Fruit fly (Drosophila melanogaster) whole organism, embryonic: ENCODE data around the gene LpR2.

Experiments
- Abd-B ChIP-seq: fragments of 200-800 bp; sonication (Bioruptor generic); optimal IDR thresholded peaks from 2 replicates; lab custom pipeline; 2018; ENCODE audit warnings: missing biosample characterization, mild to moderate bottlenecking, missing genetic modification characterization, moderate library complexity
- Adf1 ChIP-seq: fragments of 200-800 bp; sonication (Bioruptor generic); IDR thresholded peaks from 2 replicates; pipeline ENCODE4 v1.3.6; 2022; ENCODE audit warnings: missing biosample characterization, missing genetic modification characterization
- CG10543 ChIP-seq: fragments of 200-800 bp; sonication (Bioruptor generic); optimal IDR thresholded peaks from 3 replicates; lab custom pipeline; 2017; ENCODE audit warnings: missing biosample characterization, mild to moderate bottlenecking, missing genetic modification characterization, moderate library complexity
- CG11398 ChIP-seq: fragments of 200-800 bp; sonication (Bioruptor generic); optimal IDR thresholded peaks from 2 replicates; lab custom pipeline; 2016; ENCODE audit warnings: missing biosample characterization, missing genetic modification characterization
- CG11504 ChIP-seq: fragments of 200-800 bp; sonication (Bioruptor generic); optimal IDR thresholded peaks from 3 replicates; lab custom pipeline; 2019; ENCODE audit warnings: missing biosample characterization, mild to moderate bottlenecking, missing genetic modification characterization, moderate library complexity
- CG13296 ChIP-seq: fragments of 200-800 bp; sonication (Bioruptor generic); optimal IDR thresholded peaks from 3 replicates; lab custom pipeline; 2018; ENCODE audit warnings: missing biosample characterization, mild to moderate bottlenecking, missing genetic modification characterization
- CG14050 ChIP-seq: fragments of 200-800 bp; sonication (Bioruptor generic); IDR thresholded peaks from 3 replicates; pipeline ENCODE4 v1.3.6; 2022; ENCODE audit warnings: missing biosample characterization, missing genetic modification characterization
- CG14860 ChIP-seq: fragments of 200-800 bp; sonication (Bioruptor generic); IDR thresholded peaks from 3 replicates; pipeline ENCODE4 v1.3.6; 2022; ENCODE audit warnings: missing biosample characterization, missing genetic modification characterization; ENCODE audit not compliant: partially characterized antibody
- CG15601 ChIP-seq: fragments of 200-800 bp; sonication (Bioruptor generic); optimal IDR thresholded peaks from 3 replicates; lab custom pipeline; 2019; ENCODE audit warnings: missing biosample characterization, mild to moderate bottlenecking, missing genetic modification characterization, moderate library complexity
- CG2875 ChIP-seq: fragments of 200-800 bp; sonication (Bioruptor generic); optimal IDR thresholded peaks from 2 replicates; lab custom pipeline; 2017; ENCODE audit warnings: missing biosample characterization, mild to moderate bottlenecking, missing genetic modification characterization, missing genetic modification reagents
- CG30431 ChIP-seq: fragments of 200-800 bp; sonication (Bioruptor generic); optimal IDR thresholded peaks from 2 replicates; lab custom pipeline; 2017; ENCODE audit warnings: missing biosample characterization, missing genetic modification characterization
- CG3995 ChIP-seq: fragments of 200-800 bp; sonication (Bioruptor generic); optimal IDR thresholded peaks from 3 replicates; lab custom pipeline; 2016; ENCODE audit warnings: missing biosample characterization, missing genetic modification characterization
- CG43689 ChIP-seq: fragments of 200-800 bp; sonication (Bioruptor generic); IDR thresholded peaks from 2 replicates; pipeline ENCODE4 v1.3.6; 2022; ENCODE audit warnings: missing biosample characterization, missing genetic modification characterization
- CG4854 ChIP-seq: fragments of 200-800 bp; sonication (Bioruptor generic); optimal IDR thresholded peaks from 2 replicates; lab custom pipeline; 2016; ENCODE audit warnings: missing biosample characterization, missing genetic modification characterization, inconsistent platforms
- CG5953 ChIP-seq: fragments of 200-800 bp; sonication (Bioruptor generic); IDR thresholded peaks from 2 replicates; pipeline ENCODE4 v1.3.6; 2022; ENCODE audit warnings: missing biosample characterization, missing genetic modification characterization
- CG6175 ChIP-seq: fragments of 200-800 bp; sonication (Bioruptor generic); IDR thresholded peaks from 3 replicates; pipeline ENCODE4 v1.3.6; 2022; ENCODE audit warnings: missing biosample characterization, missing genetic modification characterization
- CG6689 ChIP-seq: fragments of 200-800 bp; sonication (Bioruptor generic); IDR thresholded peaks from 2 replicates; pipeline ENCODE4 v1.3.6; 2022; ENCODE audit warnings: missing biosample characterization, missing genetic modification characterization
- CG6765 ChIP-seq: fragments of 200-800 bp; sonication (Bioruptor generic); optimal IDR thresholded peaks from 3 replicates; lab custom pipeline; 2017; ENCODE audit warnings: missing biosample characterization, mild to moderate bottlenecking, missing genetic modification characterization
- CG7372 ChIP-seq: fragments of 200-800 bp; sonication (Bioruptor generic); IDR thresholded peaks from 2 replicates; pipeline ENCODE4 v1.3.6; 2022; ENCODE audit warnings: missing biosample characterization, missing genetic modification characterization
- CG7786 ChIP-seq: fragments of 200-800 bp; sonication (Bioruptor generic); optimal IDR thresholded peaks from 2 replicates; lab custom pipeline; 2016; ENCODE audit warnings: missing biosample characterization, missing genetic modification characterization
- CG8089 ChIP-seq: fragments of 200-800 bp; sonication (Bioruptor generic); optimal IDR thresholded peaks from 3 replicates; lab custom pipeline; 2016; ENCODE audit warnings: missing biosample characterization, missing genetic modification characterization
- CG9932 ChIP-seq: fragments of 200-800 bp; sonication (Bioruptor generic); IDR thresholded peaks from 2 replicates; pipeline ENCODE4 v1.3.6; 2022; ENCODE audit warnings: missing biosample characterization, missing genetic modification characterization
- D19A ChIP-seq: fragments of 200-800 bp; optimal IDR thresholded peaks from 3 replicates; lab custom pipeline; 2019; ENCODE audit warnings: missing biosample characterization, mild to moderate bottlenecking, missing genetic modification characterization, moderate library complexity
- Dip3 ChIP-seq: fragments of 200-800 bp; sonication (Bioruptor generic); optimal IDR thresholded peaks from 3 replicates; lab custom pipeline; 2016; ENCODE audit warnings: missing biosample characterization, missing genetic modification characterization
- Fer3 ChIP-seq: fragments of 200-800 bp; sonication (Bioruptor generic); optimal IDR thresholded peaks from 2 replicates; lab custom pipeline; 2018; ENCODE audit warnings: missing biosample characterization, mild to moderate bottlenecking, missing genetic modification characterization, moderate library complexity
- HLH3B ChIP-seq: fragments of 200-800 bp; sonication (Bioruptor generic); IDR thresholded peaks from 2 replicates; pipeline ENCODE4 v1.3.6; 2022; ENCODE audit warnings: missing biosample characterization, missing genetic modification characterization
- Hsf ChIP-seq: fragments of 200-800 bp; sonication (Bioruptor generic); optimal IDR thresholded peaks from 3 replicates; lab custom pipeline; 2016; ENCODE audit warnings: missing biosample characterization, missing genetic modification characterization
- Rfx ChIP-seq: fragments of 200-800 bp; sonication (Bioruptor generic); IDR thresholded peaks from 2 replicates; pipeline ENCODE4 v1.3.6; 2022; ENCODE audit warnings: missing biosample characterization, missing genetic modification characterization
- Scr ChIP-seq: fragments of 200-800 bp; sonication (Bioruptor generic); IDR thresholded peaks from 2 replicates; pipeline ENCODE4 v1.3.6; 2022; ENCODE audit warnings: missing biosample characterization, missing genetic modification characterization; ENCODE audit not compliant: partially characterized antibody
- Sry-β ChIP-seq: fragments of 200-800 bp; sonication (Bioruptor generic); optimal IDR thresholded peaks from 2 replicates; lab custom pipeline; 2018; ENCODE audit warnings: missing biosample characterization, mild to moderate bottlenecking, missing genetic modification characterization, moderate library complexity
- Trl ChIP-seq, 3 experiments: fragments of >200 bp in 2 of 3; fragments of 200-800 bp in 1 of 3; sonication (Bioruptor generic) in 1 of 3; optimal IDR thresholded peaks; 2 replicates in 1 of 3; 3 replicates in 2 of 3; lab custom pipeline; 2016 to 2017; ENCODE audit warnings: missing biosample characterization in 1 of 3, missing genetic modification characterization in 1 of 3
- Usf ChIP-seq: fragments of 200-800 bp; sonication (Bioruptor generic); optimal IDR thresholded peaks from 2 replicates; lab custom pipeline; 2017; ENCODE audit warnings: missing genotype, missing biosample characterization, missing genetic modification characterization
- abd-A ChIP-seq: fragments of 200-800 bp; sonication (Bioruptor generic); optimal IDR thresholded peaks from 3 replicates; lab custom pipeline; 2019; ENCODE audit warnings: missing biosample characterization, mild to moderate bottlenecking, missing genetic modification characterization, moderate library complexity
- ase ChIP-seq: fragments of 200-800 bp; sonication (Bioruptor generic); IDR thresholded peaks from 3 replicates; pipeline ENCODE4 v1.3.6; 2022; ENCODE audit warnings: missing biosample characterization, missing genetic modification characterization
- bcd ChIP-seq: fragments of 200-800 bp; sonication (Bioruptor generic); optimal IDR thresholded peaks from 2 replicates; lab custom pipeline; 2017; ENCODE audit warnings: missing biosample characterization, mild to moderate bottlenecking, missing genetic modification characterization
- cg ChIP-seq: fragments of 200-800 bp; sonication (Bioruptor generic); optimal IDR thresholded peaks from 3 replicates; lab custom pipeline; 2019; ENCODE audit warnings: missing biosample characterization, mild to moderate bottlenecking, missing genetic modification characterization, moderate library complexity
- corto ChIP-seq: fragments of 200-800 bp; sonication (Bioruptor generic); optimal IDR thresholded peaks from 2 replicates; lab custom pipeline; 2016; ENCODE audit warnings: missing biosample characterization, mild to moderate bottlenecking, missing genetic modification characterization, moderate library complexity
- crc ChIP-seq: fragments of 200-800 bp; sonication (Bioruptor generic); optimal IDR thresholded peaks from 2 replicates; lab custom pipeline; 2016; ENCODE audit warnings: missing biosample characterization, missing genetic modification characterization
- disco-r ChIP-seq: fragments of 200-800 bp; sonication (Bioruptor generic); optimal IDR thresholded peaks from 2 replicates; lab custom pipeline; 2016; ENCODE audit warnings: missing biosample characterization, missing genetic modification characterization
- dmrt99B ChIP-seq: fragments of 200-800 bp; sonication (Bioruptor generic); optimal IDR thresholded peaks from 2 replicates; lab custom pipeline; 2018; ENCODE audit warnings: missing biosample characterization, mild to moderate bottlenecking, missing genetic modification characterization, moderate library complexity
- en ChIP-seq: fragments of 200-800 bp; sonication (Bioruptor generic); optimal IDR thresholded peaks from 2 replicates; lab custom pipeline; 2016; ENCODE audit warnings: missing biosample characterization, missing genetic modification characterization
- h ChIP-seq: fragments of >200 bp; optimal IDR thresholded peaks from 2 replicates; lab custom pipeline; 2017
- jing ChIP-seq: fragments of 200-800 bp; sonication (Bioruptor generic); optimal IDR thresholded peaks from 2 replicates; lab custom pipeline; 2018; ENCODE audit warnings: missing biosample characterization, mild to moderate bottlenecking, missing genetic modification characterization
- lola ChIP-seq, 3 experiments: fragments of >200 bp in 2 of 3; fragments of 200-800 bp in 1 of 3; sonication (Bioruptor generic) in 1 of 3; optimal IDR thresholded peaks; 2 replicates each; lab custom pipeline; 2017 to 2019; ENCODE audit warnings: missing biosample characterization in 3 of 3, missing genetic modification characterization in 3 of 3, mild to moderate bottlenecking in 1 of 3, moderate library complexity in 1 of 3
- mam ChIP-seq: fragments of 200-800 bp; sonication (Bioruptor generic); optimal IDR thresholded peaks from 3 replicates; lab custom pipeline; 2016; ENCODE audit warnings: missing biosample characterization, missing genetic modification characterization
- pita ChIP-seq: fragments of 200-800 bp; sonication (Bioruptor generic); optimal IDR thresholded peaks from 2 replicates; lab custom pipeline; 2017; ENCODE audit warnings: missing biosample characterization, mild to moderate bottlenecking, missing genetic modification characterization
- repo ChIP-seq: fragments of 200-800 bp; sonication (Bioruptor generic); optimal IDR thresholded peaks from 2 replicates; lab custom pipeline; 2016; ENCODE audit warnings: missing biosample characterization, missing genetic modification characterization
- sc ChIP-seq, 3 experiments: fragments of >200 bp in 2 of 3; fragments of 200-800 bp in 1 of 3; sonication (Bioruptor generic) in 1 of 3; optimal IDR thresholded peaks; 2 replicates in 2 of 3; 3 replicates in 1 of 3; lab custom pipeline; 2017; ENCODE audit warnings: mild to moderate bottlenecking in 1 of 3, missing biosample characterization in 1 of 3, missing genetic modification characterization in 1 of 3, missing genetic modification reagents in 1 of 3
- z ChIP-seq: fragments of 200-800 bp; sonication (Bioruptor generic); IDR thresholded peaks from 3 replicates; pipeline ENCODE4 v1.3.6; 2022; ENCODE audit warnings: missing biosample characterization, missing genetic modification characterization

LpR2 gene

DNA sequence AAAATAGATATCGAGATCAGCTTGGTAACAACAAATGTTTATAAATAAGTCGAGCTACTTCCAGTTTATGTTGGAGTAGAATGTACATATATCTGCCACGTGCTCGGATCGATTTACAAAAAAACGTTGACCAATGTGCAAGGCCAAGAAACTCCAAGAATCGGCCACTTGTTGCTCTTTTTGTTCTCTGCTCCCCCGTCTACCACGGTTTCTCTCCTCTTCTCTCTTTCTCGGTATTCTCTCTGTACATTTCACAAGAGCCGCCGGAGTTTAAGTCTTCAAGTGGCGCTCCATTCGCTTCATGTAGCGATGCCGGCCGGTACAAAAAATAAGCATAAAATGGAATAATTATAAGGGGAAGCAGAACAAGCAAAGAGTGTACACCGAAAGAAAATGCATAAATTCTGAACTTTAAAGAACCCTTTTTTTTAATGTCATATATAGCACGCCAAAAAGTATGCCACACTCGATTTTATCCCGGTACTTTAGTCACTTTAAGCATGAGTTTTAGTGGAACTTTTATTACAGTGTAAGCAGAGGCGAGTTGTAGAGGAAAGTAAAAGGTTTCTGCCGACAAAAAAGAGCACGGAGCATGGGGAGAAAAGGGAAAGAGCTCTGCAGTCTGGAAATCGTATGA is 2.4 kb downstream of the LpR2 start (continued):
- TF ChIP-seq CG6175 (GFP tag; lab: Robert Waterston, UW) (peak; percentile 78), en (GFP tag; lab: Kevin White, UChicago) (peak; percentile 93), crc (GFP tag; lab: Kevin White, UChicago) (peak; percentile 90), CG9932 (peak; percentile 82), HLH3B (GFP tag; lab: Robert Waterston, UW) (peak; percentile 94), CG7372 (GFP tag; lab: Robert Waterston, UW) (peak; percentile 64; the same call in 1 of the 2 replicates), CG15601 (tag; lab: Kevin White, UChicago) (peak; percentile 96), Abd-B (GFP tag; lab: Kevin White, UChicago) (peak; percentile 90), CG11398 (peak; percentile 91), CG10543 (no peak), CG14860 (no peak), Usf (peak; percentile 78), CG30431 (GFP tag; lab: Kevin White, UChicago) (peak; percentile 90), CG6689 (GFP tag; lab: Robert Waterston, UW) (peak; percentile 93), disco-r (peak; percentile 87), CG14050 (GFP tag; lab: Robert Waterston, UW) (peak; percentile 76), lola (GFP tag; optimal IDR thresholded peaks at IDR 0.05; lab: Kevin White, UChicago) (peak in 1 of 3 experiments; percentile 92), CG43689 (GFP tag; lab: Robert Waterston, UW) (peak; percentile 37; the same call in 1 of the 2 replicates), CG13296 (GFP tag; lab: Kevin White, UChicago) (peak; percentile 37), CG11504 (tag; lab: Kevin White, UChicago) (peak; percentile 93), jing (GFP tag; lab: Kevin White, UChicago) (peak; percentile 88), CG7786 (GFP tag; lab: Kevin White, UChicago) (peak; percentile 93), Fer3 (tag; lab: Kevin White, UChicago) (peak; percentile 86), h (lab: Kevin White, UChicago) (no peak), Dip3 (GFP tag; lab: Kevin White, UChicago) (peak; percentile 87), z (GFP tag; lab: Robert Waterston, UW) (peak; percentile 60; the same call in 1 of the 3 replicates), pita (GFP tag; lab: Kevin White, UChicago) (no peak), CG8089 (GFP tag; lab: Kevin White, UChicago) (peak; percentile 93), abd-A (tag; lab: Kevin White, UChicago) (peak; percentile 7), repo (peak; percentile 95), Rfx (GFP tag; lab: Robert Waterston, UW) (peak; percentile 89), Scr (no peak), ase (GFP tag; lab: Robert Waterston, UW) (peak; percentile 90), Adf1 (GFP tag; lab: Robert Waterston, UW) (0 out of 2 replicates have a peak, but pooled peaks have one; percentile 37), CG6765 (GFP tag; lab: Kevin White, UChicago) (peak; percentile 36), Trl (optimal IDR thresholded peaks at IDR 0.05; lab: Kevin White, UChicago) (peak; percentile 59 to 72), Trl (GFP tag; optimal IDR thresholded peaks at IDR 0.05; lab: Kevin White, UChicago) (peak; percentile 95), CG3995 (GFP tag; lab: Kevin White, UChicago) (peak; percentile 56), Sry-β (peak; percentile 69), corto (peak; percentile 97), cg (no peak), mam (GFP tag; lab: Kevin White, UChicago) (peak; percentile 90), sc (optimal IDR thresholded peaks at IDR 0.05; lab: Kevin White, UChicago) (no peak), sc (GFP tag; optimal IDR thresholded peaks at IDR 0.05; lab: Kevin White, UChicago) (peak; percentile 95), D19A (tag; lab: Kevin White, UChicago) (peak; percentile 89), CG5953 (GFP tag; lab: Robert Waterston, UW) (peak; percentile 86), bcd (GFP tag; lab: Kevin White, UChicago) (peak; percentile 93), Hsf (GFP tag; lab: Kevin White, UChicago) (peak; percentile 95), dmrt99B (peak; percentile 93), CG2875 (GFP tag; lab: Kevin White, UChicago) (peak; percentile 92), CG4854 (GFP tag; lab: Kevin White, UChicago) (peak; percentile 89)
